Worm (Caenorhabditis elegans): ENCODE results near the gene cyld-1.

Gene cyld-1

DNA sequence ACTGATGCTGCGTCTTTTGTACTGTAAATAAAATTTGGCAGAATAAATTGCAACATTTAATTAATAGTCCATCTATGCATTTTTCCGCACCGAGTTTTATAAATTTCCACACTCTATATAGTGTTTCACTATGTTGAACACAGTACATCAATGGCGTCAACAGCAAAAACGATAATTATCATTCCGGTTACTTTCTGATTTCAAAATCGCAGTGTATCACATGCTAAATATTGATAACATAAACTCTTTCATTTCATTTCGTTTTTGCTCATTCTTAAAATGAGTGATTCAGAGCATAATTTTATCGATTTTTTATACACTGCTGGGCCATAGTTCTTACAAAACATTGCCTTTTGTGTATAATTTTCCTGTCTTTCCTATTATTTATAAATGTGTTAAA, 11.9 kb upstream of the cyld-1 start:
- TF ChIP-seq ceh-82 (tag; optimal IDR thresholded peaks at IDR 0.05) (no peak), fos-1 (tag; optimal IDR thresholded peaks at IDR 0.05) (peak; percentile 66), gmeb-1 (tag; optimal IDR thresholded peaks at IDR 0.05) (peak; percentile 17)

ce11 chrIII:9920764-9921163, 10.3 kb upstream of the cyld-1 start, which contains the start of gene F40F12.3:
Gene F40F12.3, minus strand, starts transcription at chrIII:9920864.
- TF ChIP-seq snpc-4 (tag; optimal IDR thresholded peaks at IDR 0.05), result no peak
- no peak for TF ChIP-seq nhr-21 (tag; optimal IDR thresholded peaks at IDR 0.05)
- TF ChIP-seq F13H6.1 (tag; optimal IDR thresholded peaks at IDR 0.05), result no peak
- no peak for TF ChIP-seq Y55F3AM.14 (GFP tag; optimal IDR thresholded peaks at IDR 0.05)

ce11 chrIII:9913722-9914121, 3.3 kb upstream of the cyld-1 start, which contains the start of gene cbp-3:
Gene cbp-3, plus strand, starts transcription at chrIII:9913993.
- TF ChIP-seq crh-2 (tag; optimal IDR thresholded peaks at IDR 0.05) (peak; percentile 1), nhr-129 (tag; optimal IDR thresholded peaks at IDR 0.05) (peak; percentile 5), fos-1 (tag; optimal IDR thresholded peaks at IDR 0.05) (peak; percentile 90), aly-2 (tag; optimal IDR thresholded peaks at IDR 0.05) (no peak), mab-5 (tag; optimal IDR thresholded peaks at IDR 0.05) (no peak), alr-1 (tag; optimal IDR thresholded peaks at IDR 0.05) (no peak), lin-13 (GFP tag; optimal IDR thresholded peaks at IDR 0.05) (no peak), nhr-21 (tag; optimal IDR thresholded peaks at IDR 0.05) (no peak), mdl-1 (tag; optimal IDR thresholded peaks at IDR 0.05) (no peak)

- no peak for TF ChIP-seq lin-39 (tag; optimal IDR thresholded peaks at IDR 0.05)
- TF ChIP-seq alr-1 (tag; optimal IDR thresholded peaks at IDR 0.05), result no peak
- no peak for TF ChIP-seq ztf-4 (tag; optimal IDR thresholded peaks at IDR 0.05)
- no peak for TF ChIP-seq ztf-1 (GFP tag; conservative IDR thresholded peaks at IDR 0.05)
- no peak for TF ChIP-seq mbf-1 (tag; optimal IDR thresholded peaks at IDR 0.05)
- TF ChIP-seq nhr-11 (tag; optimal IDR thresholded peaks at IDR 0.05), result no peak
- TF ChIP-seq ztf-11 (tag; optimal IDR thresholded peaks at IDR 0.05), result no peak
- TF ChIP-seq nhr-77 (tag; optimal IDR thresholded peaks at IDR 0.05), result no peak
- TF ChIP-seq aly-2 (tag; optimal IDR thresholded peaks at IDR 0.05), result no peak
These were observed 2.5 kb upstream of the cyld-1 start for ce11 chrIII:9912998-9913397.

DNA sequence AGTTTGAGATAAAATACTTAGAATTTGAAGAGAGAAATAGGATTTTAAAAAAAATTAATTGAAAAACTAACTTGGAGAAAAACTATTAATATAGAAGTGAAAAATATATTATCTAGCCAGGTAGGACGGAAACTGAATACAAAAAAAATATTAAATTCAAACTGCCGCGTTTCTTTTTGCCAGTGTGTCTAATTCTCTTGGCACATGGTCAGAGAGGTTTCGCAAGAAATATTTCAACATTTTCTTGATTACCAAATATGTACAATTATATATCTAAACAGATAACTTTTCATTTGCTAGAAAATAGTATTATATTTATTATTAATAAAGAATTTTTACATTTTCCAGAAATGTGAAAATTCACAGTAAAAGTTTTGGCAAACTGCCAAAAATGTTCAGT, 2.0 kb upstream of the cyld-1 start:
- peak; percentile 45 for TF ChIP-seq gmeb-1 (tag; optimal IDR thresholded peaks at IDR 0.05)
- TF ChIP-seq ceh-82 (tag; optimal IDR thresholded peaks at IDR 0.05), result no peak

DNA sequence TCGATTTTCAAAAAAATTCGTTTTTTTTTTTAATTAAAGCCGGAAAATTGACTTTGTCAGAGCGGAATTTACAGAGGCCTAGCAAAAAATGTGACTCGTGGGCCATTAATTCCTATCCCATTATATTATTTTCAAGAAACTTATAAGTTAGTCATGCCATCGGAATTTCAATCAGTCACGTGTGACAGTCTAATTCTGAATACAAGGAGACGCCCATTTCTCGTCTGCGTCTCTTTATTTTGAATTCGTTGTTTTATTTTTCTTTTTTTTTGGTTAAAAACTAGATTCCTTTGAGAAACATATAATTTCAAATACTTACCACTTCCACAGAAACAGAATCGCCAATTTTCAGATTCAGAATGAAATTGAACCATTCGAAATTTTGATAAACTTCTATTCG, 1.7 kb downstream of the cyld-1 start:
- TF ChIP-seq blmp-1 (tag; optimal IDR thresholded peaks at IDR 0.05; ENCODE audit: insufficient read depth) (no peak), sma-3 (GFP tag; optimal IDR thresholded peaks at IDR 0.05) (peak; percentile 3)

DNA sequence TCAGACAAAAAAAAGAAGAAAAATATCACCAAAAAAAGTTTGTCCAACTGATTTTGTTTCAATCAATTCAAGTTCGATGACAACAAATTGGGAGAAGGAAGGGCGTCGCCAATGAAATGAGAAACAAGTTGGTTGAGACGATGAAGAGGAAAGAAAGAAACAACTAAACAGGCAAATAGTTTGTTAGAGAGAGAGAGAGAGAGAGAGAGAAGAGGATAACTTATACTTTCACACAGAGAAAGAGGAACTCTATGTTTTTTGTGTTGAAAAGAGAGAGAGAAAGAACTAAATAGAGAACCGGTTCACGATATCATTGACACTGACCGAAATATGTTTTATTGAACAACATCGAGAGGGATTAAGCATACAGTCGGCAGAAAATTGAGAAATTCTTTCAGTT, 2.9 kb downstream of the cyld-1 start:
- TF ChIP-seq blmp-1 (tag; optimal IDR thresholded peaks at IDR 0.05; ENCODE audit: insufficient read depth) (peak; percentile 48), Y55F3AM.14 (GFP tag; optimal IDR thresholded peaks at IDR 0.05) (no peak), R02D3.7 (tag; optimal IDR thresholded peaks at IDR 0.05) (no peak), sma-9 (GFP tag; optimal IDR thresholded peaks at IDR 0.05) (peak; percentile 8), sma-9 (tag; optimal IDR thresholded peaks at IDR 0.05) (no peak), nhr-25 (tag; optimal IDR thresholded peaks at IDR 0.05) (peak; percentile 31), sma-3 (GFP tag; optimal IDR thresholded peaks at IDR 0.05) (peak; percentile 31), nhr-10 (tag; optimal IDR thresholded peaks at IDR 0.05) (no peak), zag-1 (tag; optimal IDR thresholded peaks at IDR 0.05) (no peak), mbf-1 (tag; optimal IDR thresholded peaks at IDR 0.05) (no peak), nhr-23 (tag; optimal IDR thresholded peaks at IDR 0.05) (no peak), elt-3 (tag; optimal IDR thresholded peaks at IDR 0.05) (no peak)
